Fruit fly (Drosophila melanogaster) whole organism, embryonic: ENCODE data around the gene CG13912.

ENCODE experiments used
- Aef1 ChIP-seq: fragments of 200-800 bp; sonication (Bioruptor generic); IDR thresholded peaks from 3 replicates; pipeline ENCODE4 v1.3.6; 2022; ENCODE audit warnings: missing biosample characterization, missing genetic modification characterization
- Atf3 ChIP-seq: fragments of 200-800 bp; sonication (Bioruptor generic); optimal IDR thresholded peaks from 3 replicates; lab custom pipeline; 2016; ENCODE audit warnings: missing biosample characterization, missing genetic modification characterization
- Blimp-1 ChIP-seq: fragments of 200-800 bp; sonication (Bioruptor generic); optimal IDR thresholded peaks from 3 replicates; lab custom pipeline; 2018; ENCODE audit warnings: missing biosample characterization, missing genetic modification characterization, mild to moderate bottlenecking, moderate library complexity, missing genetic modification reagents
- CG10209 ChIP-seq: fragments of 200-800 bp; sonication (Bioruptor generic); optimal IDR thresholded peaks from 3 replicates; lab custom pipeline; 2017; ENCODE audit warnings: missing biosample characterization, mild to moderate bottlenecking, missing genetic modification characterization, missing genetic modification reagents
- CG10543 ChIP-seq: fragments of 200-800 bp; sonication (Bioruptor generic); optimal IDR thresholded peaks from 3 replicates; lab custom pipeline; 2017; ENCODE audit warnings: missing biosample characterization, mild to moderate bottlenecking, missing genetic modification characterization, moderate library complexity
- CG11696 ChIP-seq: fragments of 200-800 bp; sonication (Bioruptor generic); IDR thresholded peaks from 2 replicates; pipeline ENCODE4 v1.3.6; 2022; ENCODE audit warnings: missing biosample characterization, missing genetic modification characterization
- CG11723 ChIP-seq: fragments of 200-800 bp; sonication (Bioruptor generic); optimal IDR thresholded peaks from 2 replicates; lab custom pipeline; 2017; ENCODE audit warnings: missing biosample characterization, mild to moderate bottlenecking, missing genetic modification characterization
- CG12236 ChIP-seq: fragments of 200-800 bp; sonication (Bioruptor generic); optimal IDR thresholded peaks from 2 replicates; lab custom pipeline; 2016; ENCODE audit warnings: missing biosample characterization, missing genetic modification characterization
- CG13424 ChIP-seq: fragments of 200-800 bp; sonication (Bioruptor generic); optimal IDR thresholded peaks from 2 replicates; lab custom pipeline; 2019; ENCODE audit warnings: missing biosample characterization, mild to moderate bottlenecking, missing genetic modification characterization, moderate library complexity
- CG14050 ChIP-seq: fragments of 200-800 bp; sonication (Bioruptor generic); IDR thresholded peaks from 3 replicates; pipeline ENCODE4 v1.3.6; 2022; ENCODE audit warnings: missing biosample characterization, missing genetic modification characterization
- CG14710 ChIP-seq: fragments of 200-800 bp; sonication (Bioruptor generic); optimal IDR thresholded peaks from 3 replicates; lab custom pipeline; 2019; ENCODE audit warnings: missing biosample characterization, mild to moderate bottlenecking, missing genetic modification characterization, moderate library complexity
- CG15601 ChIP-seq: fragments of 200-800 bp; sonication (Bioruptor generic); optimal IDR thresholded peaks from 3 replicates; lab custom pipeline; 2019; ENCODE audit warnings: missing biosample characterization, mild to moderate bottlenecking, missing genetic modification characterization, moderate library complexity
- CG17328 ChIP-seq: fragments of 200-800 bp; sonication (Bioruptor generic); IDR thresholded peaks from 2 replicates; pipeline ENCODE4 v1.3.6; 2022; ENCODE audit warnings: missing biosample characterization, missing genetic modification characterization
- CG17361 ChIP-seq: fragments of 200-800 bp; sonication (Bioruptor generic); IDR thresholded peaks from 3 replicates; pipeline ENCODE4 v1.3.6; 2022; ENCODE audit warnings: missing biosample characterization, missing genetic modification characterization
- CG17385 ChIP-seq: fragments of 200-800 bp; sonication (Bioruptor generic); optimal IDR thresholded peaks from 3 replicates; lab custom pipeline; 2018; ENCODE audit warnings: missing biosample characterization, mild to moderate bottlenecking, missing genetic modification characterization
- CG18262 ChIP-seq: fragments of 200-800 bp; optimal IDR thresholded peaks from 3 replicates; lab custom pipeline; 2019; ENCODE audit warnings: missing biosample characterization, mild to moderate bottlenecking, missing genetic modification characterization, moderate library complexity
- CG18476 ChIP-seq: fragments of 200-800 bp; sonication (Bioruptor generic); optimal IDR thresholded peaks from 2 replicates; lab custom pipeline; 2016; ENCODE audit warnings: missing biosample characterization, mild to moderate bottlenecking, missing genetic modification characterization
- CG18764 ChIP-seq: fragments of 200-800 bp; sonication (Bioruptor generic); optimal IDR thresholded peaks from 3 replicates; lab custom pipeline; 2016; ENCODE audit warnings: missing biosample characterization, missing genetic modification characterization
- CG3838 ChIP-seq: fragments of 200-800 bp; sonication (Bioruptor generic); optimal IDR thresholded peaks from 3 replicates; lab custom pipeline; 2016; ENCODE audit warnings: missing biosample characterization, missing genetic modification characterization
- CG4424 ChIP-seq: fragments of 200-800 bp; sonication (Bioruptor generic); optimal IDR thresholded peaks from 3 replicates; lab custom pipeline; 2016; ENCODE audit warnings: missing biosample characterization, missing genetic modification characterization
- CG4617 ChIP-seq: fragments of 200-800 bp; sonication (Bioruptor generic); optimal IDR thresholded peaks from 3 replicates; lab custom pipeline; 2016; ENCODE audit warnings: missing biosample characterization, missing genetic modification characterization, borderline replicate concordance
- CG5953 ChIP-seq: fragments of 200-800 bp; sonication (Bioruptor generic); IDR thresholded peaks from 2 replicates; pipeline ENCODE4 v1.3.6; 2022; ENCODE audit warnings: missing biosample characterization, missing genetic modification characterization
- CG6272 ChIP-seq: fragments of 200-800 bp; sonication (Bioruptor generic); IDR thresholded peaks from 2 replicates; pipeline ENCODE4 v1.3.6; 2022; ENCODE audit warnings: missing biosample characterization, missing genetic modification characterization
- CG7745 ChIP-seq: fragments of 200-800 bp; sonication (Bioruptor generic); optimal IDR thresholded peaks from 2 replicates; lab custom pipeline; 2018; ENCODE audit warnings: missing biosample characterization, mild to moderate bottlenecking, missing genetic modification characterization, moderate library complexity
- CG8281 ChIP-seq: fragments of 200-800 bp; sonication (Bioruptor generic); optimal IDR thresholded peaks from 2 replicates; lab custom pipeline; 2018; ENCODE audit warnings: missing biosample characterization, mild to moderate bottlenecking, missing genetic modification characterization, moderate library complexity
- CG9609 ChIP-seq: fragments of 200-800 bp; sonication (Bioruptor generic); optimal IDR thresholded peaks from 3 replicates; lab custom pipeline; 2016; ENCODE audit warnings: missing biosample characterization, missing genetic modification characterization
- CG9727 ChIP-seq: fragments of 200-800 bp; sonication (Bioruptor generic); optimal IDR thresholded peaks from 3 replicates; lab custom pipeline; 2017; ENCODE audit warnings: missing biosample characterization, mild to moderate bottlenecking, missing genetic modification characterization
- CG9876 ChIP-seq: fragments of 200-800 bp; sonication (Bioruptor generic); optimal IDR thresholded peaks from 2 replicates; lab custom pipeline; 2016; ENCODE audit warnings: missing biosample characterization, missing genetic modification characterization
- D ChIP-seq, 2 experiments: fragments of 200-800 bp in 1 of 2; fragments of >200 bp in 1 of 2; sonication (Bioruptor generic) in 1 of 2; optimal IDR thresholded peaks; 2 replicates in 1 of 2; 3 replicates in 1 of 2; lab custom pipeline; 2017; ENCODE audit warnings: mild to moderate bottlenecking in 1 of 2, missing biosample characterization in 1 of 2, missing genetic modification characterization in 1 of 2, missing genetic modification reagents in 1 of 2
- Dfd ChIP-seq, 2 experiments: fragments of >200 bp; optimal IDR thresholded peaks; 2 replicates each; lab custom pipeline; 2017; ENCODE audit warnings: missing biosample characterization in 2 of 2, missing genetic modification characterization in 2 of 2
- Dip3 ChIP-seq: fragments of 200-800 bp; sonication (Bioruptor generic); optimal IDR thresholded peaks from 3 replicates; lab custom pipeline; 2016; ENCODE audit warnings: missing biosample characterization, missing genetic modification characterization
- HLH54F ChIP-seq: fragments of 200-800 bp; sonication (Bioruptor generic); optimal IDR thresholded peaks from 3 replicates; lab custom pipeline; 2016; ENCODE audit warnings: missing biosample characterization, missing genetic modification characterization
- Hmx ChIP-seq: fragments of 200-800 bp; sonication (Bioruptor generic); optimal IDR thresholded peaks from 2 replicates; lab custom pipeline; 2016; ENCODE audit warnings: missing biosample characterization, missing genetic modification characterization
- Opbp ChIP-seq: fragments of 200-800 bp; sonication (Bioruptor generic); IDR thresholded peaks from 3 replicates; pipeline ENCODE4 v1.3.6; 2022; ENCODE audit warnings: missing biosample characterization, missing genetic modification characterization; ENCODE audit not compliant: partially characterized antibody
- Stat92E ChIP-seq, 3 experiments: fragments of >200 bp in 2 of 3; fragments of 200-800 bp in 1 of 3; sonication (Bioruptor generic) in 1 of 3; optimal IDR thresholded peaks; 2 replicates each; lab custom pipeline; 2017 to 2019; ENCODE audit warnings: missing biosample characterization in 3 of 3, missing genetic modification characterization in 3 of 3, mild to moderate bottlenecking in 1 of 3, moderate library complexity in 1 of 3
- Taf1 ChIP-seq: fragments of 200-800 bp; sonication (Bioruptor generic); IDR thresholded peaks from 2 replicates; pipeline ENCODE4 v1.3.6; 2022; ENCODE audit warnings: missing biosample characterization, missing genetic modification characterization
- ara ChIP-seq: fragments of 200-800 bp; sonication (Bioruptor generic); IDR thresholded peaks from 2 replicates; pipeline ENCODE4 v1.3.6; 2022; ENCODE audit warnings: missing biosample characterization, missing genetic modification characterization
- bbx ChIP-seq: fragments of 200-800 bp; sonication (Bioruptor generic); IDR thresholded peaks from 2 replicates; pipeline ENCODE4 v1.3.6; 2022; ENCODE audit warnings: missing biosample characterization, missing genetic modification characterization; ENCODE audit not compliant: partially characterized antibody
- cato ChIP-seq: fragments of 200-800 bp; sonication (Bioruptor generic); optimal IDR thresholded peaks from 2 replicates; lab custom pipeline; 2016; ENCODE audit warnings: missing biosample characterization, missing genetic modification characterization, borderline replicate concordance
- dmrt99B ChIP-seq: fragments of 200-800 bp; sonication (Bioruptor generic); optimal IDR thresholded peaks from 2 replicates; lab custom pipeline; 2018; ENCODE audit warnings: missing biosample characterization, mild to moderate bottlenecking, missing genetic modification characterization, moderate library complexity
- fd64A ChIP-seq: fragments of 200-800 bp; sonication (Bioruptor generic); optimal IDR thresholded peaks from 3 replicates; lab custom pipeline; 2018; ENCODE audit warnings: missing biosample characterization, mild to moderate bottlenecking, missing genetic modification characterization
- kah ChIP-seq: fragments of 200-800 bp; sonication (Bioruptor generic); optimal IDR thresholded peaks from 2 replicates; lab custom pipeline; 2018; ENCODE audit warnings: missing biosample characterization, mild to moderate bottlenecking, missing genetic modification characterization
- nau ChIP-seq: fragments of 200-800 bp; sonication (Bioruptor generic); optimal IDR thresholded peaks from 3 replicates; lab custom pipeline; 2017; ENCODE audit warnings: missing biosample characterization, mild to moderate bottlenecking, missing genetic modification characterization, missing genetic modification reagents
- ro ChIP-seq: fragments of 200-800 bp; sonication (Bioruptor generic); IDR thresholded peaks from 2 replicates; pipeline ENCODE4 v1.3.6; 2022; ENCODE audit warnings: missing biosample characterization, missing genetic modification characterization
- row ChIP-seq: fragments of 200-800 bp; sonication (Bioruptor generic); IDR thresholded peaks from 3 replicates; pipeline ENCODE4 v1.3.6; 2022; ENCODE audit warnings: missing biosample characterization, missing genetic modification characterization
- so ChIP-seq: fragments of 200-800 bp; sonication (Bioruptor generic); IDR thresholded peaks from 3 replicates; pipeline ENCODE4 v1.3.6; 2022; ENCODE audit warnings: missing biosample characterization, missing genetic modification characterization
- tgo ChIP-seq: fragments of 200-800 bp; sonication (Bioruptor generic); IDR thresholded peaks from 3 replicates; pipeline ENCODE4 v1.3.6; 2022; ENCODE audit warnings: missing biosample characterization, missing genetic modification characterization
- tin ChIP-seq: fragments of 200-800 bp; sonication (Bioruptor generic); optimal IDR thresholded peaks from 3 replicates; lab custom pipeline; 2016; ENCODE audit warnings: missing biosample characterization, missing genetic modification characterization
- trem ChIP-seq: fragments of 200-800 bp; optimal IDR thresholded peaks from 3 replicates; lab custom pipeline; 2019; ENCODE audit warnings: missing biosample characterization, mild to moderate bottlenecking, missing genetic modification characterization, moderate library complexity
- unc-4 ChIP-seq: fragments of 200-800 bp; sonication (Bioruptor generic); IDR thresholded peaks from 2 replicates; pipeline ENCODE4 v1.3.6; 2022; ENCODE audit warnings: missing biosample characterization, missing genetic modification characterization; ENCODE audit not compliant: partially characterized antibody

Gene CG13912

DNA sequence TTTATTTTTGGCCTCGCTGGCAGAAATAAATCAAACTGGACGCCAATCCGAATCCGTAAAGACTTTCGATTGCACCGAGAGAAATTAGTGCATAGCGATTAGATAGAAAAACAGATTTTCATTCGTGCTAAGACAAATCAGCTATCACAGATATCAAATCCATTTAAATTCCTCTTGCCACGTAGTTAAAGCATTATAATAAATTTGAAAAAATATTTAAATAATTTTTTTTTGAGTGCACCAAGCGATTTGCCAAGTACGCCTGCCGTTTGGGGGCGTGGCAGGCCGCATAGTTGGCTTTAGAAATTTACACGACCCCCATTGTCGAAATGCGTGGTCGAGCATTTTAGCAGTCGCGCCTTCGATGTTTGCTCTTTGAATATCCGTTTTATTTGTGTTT, 37.7 kb upstream of the CG13912 start:
- TF ChIP-seq Dfd (GFP tag; optimal IDR thresholded peaks at IDR 0.05; lab: Kevin White, UChicago) (no peak), CG11696 (GFP tag; lab: Robert Waterston, UW) (no peak), CG14710 (tag; lab: Kevin White, UChicago) (peak; percentile 6), CG12236 (GFP tag; lab: Kevin White, UChicago) (no peak), cato (GFP tag; lab: Kevin White, UChicago) (no peak), kah (GFP tag; lab: Kevin White, UChicago) (no peak), fd64A (GFP tag; lab: Kevin White, UChicago) (no peak), CG11723 (GFP tag; lab: Kevin White, UChicago) (no peak), CG10209 (GFP tag; lab: Kevin White, UChicago) (peak; percentile 30), nau (GFP tag; lab: Kevin White, UChicago) (peak; percentile 1), D (optimal IDR thresholded peaks at IDR 0.05; lab: Kevin White, UChicago) (no peak), D (GFP tag; optimal IDR thresholded peaks at IDR 0.05; lab: Kevin White, UChicago) (no peak), Taf1 (GFP tag; lab: Robert Waterston, UW) (0 out of 2 replicates have a peak, but pooled peaks have one; percentile 24), CG3838 (GFP tag; lab: Kevin White, UChicago) (no peak), Hmx (no peak), ara (GFP tag; lab: Robert Waterston, UW) (peak; percentile 59; the same call in 1 of the 2 replicates), Blimp-1 (peak; percentile 38), CG9609 (no peak), CG18476 (GFP tag; lab: Kevin White, UChicago) (peak; percentile 27), bbx (GFP tag; lab: Robert Waterston, UW) (no peak), CG18262 (tag; lab: Kevin White, UChicago) (peak; percentile 45), CG13424 (tag; lab: Kevin White, UChicago) (peak; percentile 49), CG4424 (GFP tag; lab: Kevin White, UChicago) (peak; percentile 30), row (GFP tag; lab: Robert Waterston, UW) (peak; percentile 66), CG18764 (GFP tag; lab: Kevin White, UChicago) (no peak), ro (GFP tag; lab: Robert Waterston, UW) (no peak), so (peak; percentile 69; the same call in 2 of the 3 replicates), CG8281 (tag; lab: Kevin White, UChicago) (no peak), Aef1 (GFP tag; lab: Robert Waterston, UW) (peak; percentile 18; the same call in 2 of the 3 replicates), Opbp (GFP tag; lab: Robert Waterston, UW) (no peak), unc-4 (no peak), CG9876 (GFP tag; lab: Kevin White, UChicago) (no peak), CG6272 (GFP tag; lab: Robert Waterston, UW) (peak; percentile 51), dmrt99B (tag; lab: Kevin White, UChicago) (peak; percentile 58), CG17328 (peak; percentile 56), tin (peak; percentile 27), CG7745 (tag; lab: Kevin White, UChicago) (no peak), CG15601 (tag; lab: Kevin White, UChicago) (no peak), Atf3 (GFP tag; lab: Kevin White, UChicago) (no peak), Stat92E (GFP tag; optimal IDR thresholded peaks at IDR 0.05; lab: Kevin White, UChicago) (no peak), CG4617 (GFP tag; lab: Kevin White, UChicago) (no peak), CG5953 (GFP tag; lab: Robert Waterston, UW) (no peak), CG17385 (GFP tag; lab: Kevin White, UChicago) (peak; percentile 12), CG9727 (GFP tag; lab: Kevin White, UChicago) (peak; percentile 52), CG10543 (peak; percentile 40), HLH54F (GFP tag; lab: Kevin White, UChicago) (no peak), CG14050 (GFP tag; lab: Robert Waterston, UW) (no peak), Dip3 (GFP tag; lab: Kevin White, UChicago) (peak; percentile 8), tgo (GFP tag; lab: Robert Waterston, UW) (peak; percentile 66; the same call in 2 of the 3 replicates), CG17361 (0 out of 3 replicates have a peak, but pooled peaks have one; percentile 15), trem (no peak)
